Fruit fly (Drosophila melanogaster) Kc167 (cell line): ENCODE measurements around the gene trc.

Experiments used
- Sin3A ChIP-seq: fragments of >200 bp; optimal IDR thresholded peaks from 2 replicates; lab custom pipeline; 2018; ENCODE audit warnings: missing external identifiers
- h ChIP-seq: fragments of >200 bp; optimal IDR thresholded peaks from 3 replicates; lab custom pipeline; 2018; ENCODE audit warnings: missing external identifiers
- insv ChIP-seq: fragments of >200 bp; optimal IDR thresholded peaks from 3 replicates; lab custom pipeline; 2018; ENCODE audit warnings: missing external identifiers
- psq ChIP-seq: fragments of >200 bp; optimal IDR thresholded peaks from 2 replicates; lab custom pipeline; 2017; ENCODE audit warnings: missing external identifiers

DNA sequence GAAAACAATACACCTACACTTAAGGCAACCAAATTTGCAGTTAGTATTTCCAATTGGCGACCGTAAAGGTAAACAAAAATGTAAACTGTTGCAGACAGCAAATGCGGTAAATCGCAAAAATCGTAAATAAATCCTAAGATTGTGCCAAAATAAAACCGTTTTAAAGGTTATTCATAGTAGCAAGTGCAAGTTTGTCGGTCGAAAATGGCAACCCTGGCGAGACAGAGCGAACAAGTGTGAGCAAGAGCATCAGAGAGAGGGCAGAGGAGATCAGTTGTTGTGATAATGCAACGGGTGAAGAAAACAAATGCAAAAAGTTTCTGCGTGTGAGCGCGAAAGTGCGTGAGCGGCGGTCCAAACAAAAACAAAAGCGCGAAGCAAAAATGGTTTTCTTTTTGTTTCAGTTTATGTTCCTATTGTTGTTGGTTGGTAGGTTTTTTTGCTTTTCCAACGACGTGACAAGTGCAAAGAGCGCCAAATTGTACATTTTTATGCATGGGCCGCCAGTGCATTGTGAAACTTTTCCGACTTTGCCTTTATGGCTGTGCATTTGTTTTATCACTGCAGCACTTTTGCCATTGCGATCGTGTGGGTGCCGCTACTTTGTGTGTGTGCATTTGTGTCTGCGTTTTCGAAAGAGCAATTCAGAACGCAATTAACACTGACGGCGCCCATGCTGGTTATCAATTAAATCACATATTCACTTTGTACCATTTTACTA lies 41.2 kb downstream of the trc start:
- TF ChIP-seq Sin3A (lab: Kevin White, UChicago) (no peak), h (lab: Kevin White, UChicago) (no peak), psq (no peak), insv (lab: Kevin White, UChicago) (no peak)
